Fruit fly (Drosophila melanogaster): ENCODE data around the gene CG14566.

DNA sequence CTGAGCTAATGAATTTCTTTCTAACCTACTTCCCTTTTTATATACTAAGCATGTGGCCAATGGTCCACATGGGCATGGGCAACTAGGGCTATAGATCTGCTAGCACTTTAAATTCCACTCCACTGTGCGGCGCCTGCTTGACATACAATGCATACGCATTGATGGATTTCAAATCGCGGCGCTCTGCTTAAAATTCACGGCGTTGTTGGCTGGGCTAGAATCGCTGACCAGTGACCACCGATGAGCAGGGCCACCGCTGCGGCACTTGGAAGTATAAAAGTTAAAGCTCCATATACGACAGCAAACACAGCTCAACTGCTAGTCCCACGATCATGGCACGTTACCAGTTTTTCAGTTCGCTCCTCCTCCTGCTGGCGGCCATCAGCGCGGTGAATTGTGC is 6.3 kb downstream of the CG14566 start, which contains the start of gene CG14573:
- no peak for TF ChIP-seq HLH106 (tag; optimal IDR thresholded peaks at IDR 0.05)
- TF ChIP-seq rgr (GFP tag; optimal IDR thresholded peaks at IDR 0.05), result no peak
- no peak for TF ChIP-seq Hr78 (GFP tag; optimal IDR thresholded peaks at IDR 0.05)
- no peak for TF ChIP-seq jim (GFP tag; optimal IDR thresholded peaks at IDR 0.05)
- TF ChIP-seq ey (GFP tag; optimal IDR thresholded peaks at IDR 0.05), result no peak
- TF ChIP-seq Vsx2 (GFP tag; optimal IDR thresholded peaks at IDR 0.05; ENCODE audit: partially characterized antibody), result no peak
- no peak for TF ChIP-seq sage (GFP tag; optimal IDR thresholded peaks at IDR 0.05)
- TF ChIP-seq lola (GFP tag; optimal IDR thresholded peaks at IDR 0.05), result no peak
- no peak for TF ChIP-seq psq (GFP tag; optimal IDR thresholded peaks at IDR 0.05)
- no peak for TF ChIP-seq OdsH (GFP tag; optimal IDR thresholded peaks at IDR 0.05)
